Worm (Caenorhabditis elegans): ENCODE data around the gene lgc-40.
A peak's percentile ranks its signal among the peaks of the same experiment; 100 is the strongest.

- TF ChIP-seq ceh-82 (tag; optimal IDR thresholded peaks at IDR 0.05) = peak; percentile 94
- TF ChIP-seq unc-62 (GFP tag; optimal IDR thresholded peaks at IDR 0.05) = peak; percentile 4
- TF ChIP-seq elt-3 (tag; optimal IDR thresholded peaks at IDR 0.05) = peak; percentile 60 to 94 (median 91)
- TF ChIP-seq nhr-25 (tag; optimal IDR thresholded peaks at IDR 0.05) = peak; percentile 85
- TF ChIP-seq mml-1 (tag; optimal IDR thresholded peaks at IDR 0.05) = no peak
- no peak for TF ChIP-seq nhr-12 (tag; optimal IDR thresholded peaks at IDR 0.05)
- peak; percentile 66 for TF ChIP-seq nhr-28 (tag; optimal IDR thresholded peaks at IDR 0.05)
- no peak for TF ChIP-seq fkh-2 (tag; optimal IDR thresholded peaks at IDR 0.05)
- no peak for TF ChIP-seq lin-15B (tag; optimal IDR thresholded peaks at IDR 0.05)
- TF ChIP-seq ceh-28 (tag; optimal IDR thresholded peaks at IDR 0.05) = peak; percentile 98
- peak; percentile 74 for TF ChIP-seq elt-2 (tag; optimal IDR thresholded peaks at IDR 0.05)
- TF ChIP-seq ZK546.5 (tag; optimal IDR thresholded peaks at IDR 0.05) = peak; percentile 40
Measured at ce11 chrX:2364703-2365299, 4.9 kb downstream of the lgc-40 start.

All from whole organism, L3 larva.